Fruit fly (Drosophila melanogaster) S2 (cell line): ENCODE measurements around the gene LManI.

Experiments
- CG8478 ChIP-seq: fragments of >200 bp; optimal IDR thresholded peaks from 2 replicates; lab custom pipeline; 2018
- CTCF ChIP-seq, 2 experiments: fragments of >200 bp; optimal IDR thresholded peaks; 2 replicates each; lab custom pipeline; 2018

DNA sequence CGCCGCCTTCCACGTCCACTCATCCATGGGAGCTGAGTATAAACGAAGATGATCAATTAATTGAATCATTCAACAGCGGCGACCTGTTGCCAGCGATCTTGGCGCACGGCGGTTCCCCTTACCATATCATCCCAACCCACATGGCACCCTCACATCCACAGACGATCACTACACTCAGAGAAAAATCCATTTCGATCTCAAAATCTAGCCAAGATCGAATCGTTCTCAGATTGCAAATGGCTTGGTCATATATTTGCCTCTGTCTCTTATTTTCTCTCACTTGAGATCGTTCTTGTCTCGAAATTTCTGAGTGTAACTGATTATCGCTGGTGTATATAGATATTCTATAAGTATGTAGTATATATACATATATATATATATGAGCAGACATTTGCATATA lies 11.3 kb upstream of the LManI start:
- no peak for TF ChIP-seq CG8478
- TF ChIP-seq CTCF (optimal IDR thresholded peaks at IDR 0.05; lab: Kevin White, UChicago), result no peak
